Worm (Caenorhabditis elegans) whole organism, young adult: ENCODE results near the gene gmeb-3.

Experiments
- C17E4.6 ChIP-seq: fragments of 200-800 bp; sonication (Bioruptor generic); IDR thresholded peaks from 2 replicates; pipeline ENCODE4 v1.3.6; 2022; ENCODE audit warnings: missing genetic modification reagents, missing genetic modification characterization, missing compliant biosample characterization
- nhr-90 ChIP-seq: sonication (generic microtip); optimal IDR thresholded peaks from 2 replicates; lab custom pipeline; 2016; ENCODE audit warnings: missing genotype, mild to moderate bottlenecking, missing genetic modification characterization, missing compliant biosample characterization

DNA sequence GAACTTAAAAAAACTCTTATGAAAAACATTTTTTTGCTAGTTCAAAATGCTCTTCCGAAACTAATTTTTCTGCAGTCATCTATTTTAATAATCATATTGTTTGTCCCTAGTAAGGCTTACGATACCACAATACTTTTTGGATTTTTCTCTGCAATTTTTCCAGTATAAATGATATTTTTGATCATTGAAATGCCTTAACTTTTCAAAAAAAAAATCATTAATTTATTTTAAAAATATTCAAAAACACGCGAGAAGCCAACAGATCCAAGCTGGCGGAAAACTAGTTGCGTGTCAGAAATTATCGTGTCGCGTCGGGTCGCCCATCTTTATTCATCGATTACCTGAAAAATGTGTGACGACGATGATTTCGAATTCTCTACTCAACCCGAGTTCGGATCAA, at the start of gene gmeb-3:
- TF ChIP-seq nhr-90 (tag; lab: Kevin White, UChicago) (no peak), C17E4.6 (GFP tag; lab: Robert Waterston, UW) (no peak)
